Fruit fly (Drosophila melanogaster) whole organism, embryonic: ENCODE results near the gene dbr.

Source experiments
- Atf3 ChIP-seq: fragments of 200-800 bp; sonication (Bioruptor generic); optimal IDR thresholded peaks from 3 replicates; lab custom pipeline; 2016; ENCODE audit warnings: missing biosample characterization, missing genetic modification characterization
- CG4707 ChIP-seq: fragments of 200-800 bp; sonication (Bioruptor generic); optimal IDR thresholded peaks from 2 replicates; lab custom pipeline; 2018; ENCODE audit warnings: missing biosample characterization, mild to moderate bottlenecking, missing genetic modification characterization, moderate library complexity
- Lpt ChIP-seq: fragments of >200 bp; optimal IDR thresholded peaks from 2 replicates; lab custom pipeline; 2018; ENCODE audit warnings: missing biosample characterization, missing genetic modification characterization
- MTF-1 ChIP-seq: fragments of 200-800 bp; sonication (Bioruptor generic); optimal IDR thresholded peaks from 2 replicates; lab custom pipeline; 2018; ENCODE audit warnings: missing biosample characterization, mild to moderate bottlenecking, missing genetic modification characterization, borderline replicate concordance
- ewg ChIP-seq: fragments of 200-800 bp; sonication (Bioruptor generic); optimal IDR thresholded peaks from 3 replicates; lab custom pipeline; 2017; ENCODE audit warnings: mild to moderate bottlenecking, missing biosample characterization, missing genetic modification reagents, missing genetic modification characterization
- kah ChIP-seq: fragments of 200-800 bp; sonication (Bioruptor generic); optimal IDR thresholded peaks from 2 replicates; lab custom pipeline; 2018; ENCODE audit warnings: missing biosample characterization, mild to moderate bottlenecking, missing genetic modification characterization
- slou ChIP-seq: fragments of 200-800 bp; sonication (Bioruptor generic); optimal IDR thresholded peaks from 3 replicates; lab custom pipeline; 2016; ENCODE audit warnings: missing biosample characterization, missing genetic modification characterization
- sr ChIP-seq: fragments of 200-800 bp; sonication (Bioruptor generic); IDR thresholded peaks from 3 replicates; pipeline ENCODE4 v1.3.6; 2022; ENCODE audit warnings: missing biosample characterization, missing genetic modification characterization

- TF ChIP-seq ewg (GFP tag; lab: Kevin White, UChicago), result no peak
- TF ChIP-seq MTF-1 (GFP tag; lab: Kevin White, UChicago), result no peak
- TF ChIP-seq slou (GFP tag; lab: Kevin White, UChicago), result no peak
- TF ChIP-seq Atf3 (GFP tag; lab: Kevin White, UChicago), result no peak
- TF ChIP-seq Lpt (GFP tag; lab: Kevin White, UChicago), result no peak
- no peak for TF ChIP-seq CG4707 (GFP tag; lab: Kevin White, UChicago)
- no peak for TF ChIP-seq sr (GFP tag; lab: Robert Waterston, UW)
- no peak for TF ChIP-seq kah (GFP tag; lab: Kevin White, UChicago)
These were observed 28.4 kb downstream of the dbr start, which contains the start of gene Zir for dm6 chr2L:94639-95059.
